Fruit fly (Drosophila melanogaster) whole organism, embryonic: Measurements from ENCODE around the gene Pcyt1.
A peak's percentile ranks its signal among the peaks of the same experiment; 100 is the strongest.

ENCODE experiments used
- Awh ChIP-seq: fragments of 200-800 bp; sonication (Bioruptor generic); IDR thresholded peaks from 2 replicates; pipeline ENCODE4, ENCODE4 v1.3.6; 2022; ENCODE audit warnings: missing biosample characterization, missing genetic modification characterization
- CG10209 ChIP-seq: fragments of 200-800 bp; sonication (Bioruptor generic); optimal IDR thresholded peaks from 3 replicates; lab custom pipeline; 2017; ENCODE audit warnings: missing biosample characterization, mild to moderate bottlenecking, missing genetic modification characterization, missing genetic modification reagents
- CG10274 ChIP-seq: fragments of 200-800 bp; sonication (Bioruptor generic); optimal IDR thresholded peaks from 3 replicates; lab custom pipeline; 2017; ENCODE audit warnings: missing biosample characterization, mild to moderate bottlenecking, missing genetic modification characterization
- CG10959 ChIP-seq: fragments of 200-800 bp; sonication (Bioruptor generic); IDR thresholded peaks from 2 replicates; pipeline ENCODE4 v1.3.6; 2022; ENCODE audit warnings: missing biosample characterization, missing genetic modification characterization
- CG12236 ChIP-seq: fragments of 200-800 bp; sonication (Bioruptor generic); optimal IDR thresholded peaks from 2 replicates; lab custom pipeline; 2016; ENCODE audit warnings: missing biosample characterization, missing genetic modification characterization
- CG12744 ChIP-seq: fragments of 200-800 bp; sonication (Bioruptor generic); optimal IDR thresholded peaks from 2 replicates; lab custom pipeline; 2016; ENCODE audit warnings: missing biosample characterization, missing genetic modification characterization
- CG14014 ChIP-seq: fragments of 200-800 bp; sonication (Bioruptor generic); IDR thresholded peaks from 2 replicates; pipeline ENCODE4 v1.3.6; 2022; ENCODE audit warnings: missing biosample characterization, missing genetic modification characterization
- CG14050 ChIP-seq: fragments of 200-800 bp; sonication (Bioruptor generic); IDR thresholded peaks from 3 replicates; pipeline ENCODE4 v1.3.6; 2022; ENCODE audit warnings: missing biosample characterization, missing genetic modification characterization
- CG15269 ChIP-seq: fragments of 200-800 bp; sonication (Bioruptor generic); optimal IDR thresholded peaks from 2 replicates; lab custom pipeline; 2018; ENCODE audit warnings: missing biosample characterization, mild to moderate bottlenecking, missing genetic modification characterization, moderate library complexity
- CG17361 ChIP-seq: fragments of 200-800 bp; sonication (Bioruptor generic); IDR thresholded peaks from 3 replicates; pipeline ENCODE4 v1.3.6; 2022; ENCODE audit warnings: missing biosample characterization, missing genetic modification characterization
- CG2712 ChIP-seq: fragments of 200-800 bp; optimal IDR thresholded peaks from 3 replicates; lab custom pipeline; 2019; ENCODE audit warnings: missing biosample characterization, mild to moderate bottlenecking, missing genetic modification characterization, moderate library complexity
- CG31441 ChIP-seq: fragments of 200-800 bp; sonication (Bioruptor generic); IDR thresholded peaks from 2 replicates; pipeline ENCODE4 v1.3.6; 2022; ENCODE audit warnings: missing biosample characterization, missing genetic modification characterization
- CG4404 ChIP-seq: fragments of 200-800 bp; sonication (Bioruptor generic); IDR thresholded peaks from 2 replicates; pipeline ENCODE4 v1.3.6; 2022; ENCODE audit warnings: missing biosample characterization, missing genetic modification characterization
- CG6254 ChIP-seq: fragments of 200-800 bp; sonication (Bioruptor generic); optimal IDR thresholded peaks from 3 replicates; lab custom pipeline; 2017; ENCODE audit warnings: mild to moderate bottlenecking, missing biosample characterization, missing genetic modification reagents, missing genetic modification characterization
- CG6854 ChIP-seq: fragments of 200-800 bp; sonication (Bioruptor generic); optimal IDR thresholded peaks from 3 replicates; lab custom pipeline; 2017; ENCODE audit warnings: missing biosample characterization, mild to moderate bottlenecking, missing genetic modification characterization
- CG8089 ChIP-seq: fragments of 200-800 bp; sonication (Bioruptor generic); optimal IDR thresholded peaks from 3 replicates; lab custom pipeline; 2016; ENCODE audit warnings: missing biosample characterization, missing genetic modification characterization
- CG8944 ChIP-seq: fragments of 200-800 bp; sonication (Bioruptor generic); optimal IDR thresholded peaks from 3 replicates; lab custom pipeline; 2016; ENCODE audit warnings: missing biosample characterization, missing genetic modification characterization
- CG9797 ChIP-seq: fragments of 200-800 bp; sonication (Bioruptor generic); optimal IDR thresholded peaks from 3 replicates; lab custom pipeline; 2018; ENCODE audit warnings: missing biosample characterization, mild to moderate bottlenecking, missing genetic modification characterization
- CHES-1-like ChIP-seq: fragments of 200-800 bp; sonication (Bioruptor generic); optimal IDR thresholded peaks from 2 replicates; lab custom pipeline; 2016; ENCODE audit warnings: missing biosample characterization, missing genetic modification characterization
- CTCF ChIP-seq: fragments of 200-800 bp; sonication (Bioruptor generic); optimal IDR thresholded peaks from 2 replicates; lab custom pipeline; 2017; ENCODE audit warnings: missing biosample characterization, mild to moderate bottlenecking, missing genetic modification characterization, moderate library complexity
- D19B ChIP-seq: fragments of 200-800 bp; sonication (Bioruptor generic); optimal IDR thresholded peaks from 2 replicates; lab custom pipeline; 2017; ENCODE audit warnings: missing biosample characterization, mild to moderate bottlenecking, missing genetic modification characterization
- E2f1 ChIP-seq: fragments of 200-800 bp; sonication (Bioruptor generic); IDR thresholded peaks from 2 replicates; pipeline ENCODE4 v1.3.6; 2022; ENCODE audit warnings: missing biosample characterization, missing genetic modification characterization
- Ets65A ChIP-seq: fragments of 200-800 bp; sonication (Bioruptor generic); peaks from one replicate; lab custom pipeline; 2016; ENCODE audit warnings: missing biosample characterization, missing genetic modification characterization
- H2.0 ChIP-seq: fragments of 200-800 bp; sonication (Bioruptor generic); IDR thresholded peaks from 2 replicates; pipeline ENCODE4 v1.3.6; 2022; ENCODE audit warnings: missing biosample characterization, missing genetic modification characterization
- Hand ChIP-seq: fragments of 200-800 bp; sonication (Bioruptor generic); optimal IDR thresholded peaks from 2 replicates; lab custom pipeline; 2017; ENCODE audit warnings: mild to moderate bottlenecking, missing biosample characterization, missing genetic modification reagents, missing genetic modification characterization
- Hsf ChIP-seq: fragments of 200-800 bp; sonication (Bioruptor generic); optimal IDR thresholded peaks from 3 replicates; lab custom pipeline; 2016; ENCODE audit warnings: missing biosample characterization, missing genetic modification characterization
- Lhr ChIP-seq: fragments of 200-800 bp; sonication (Bioruptor generic); optimal IDR thresholded peaks from 3 replicates; lab custom pipeline; 2017; ENCODE audit warnings: mild to moderate bottlenecking, missing biosample characterization, missing genetic modification reagents, missing genetic modification characterization
- NK7.1 ChIP-seq: fragments of 200-800 bp; sonication (Bioruptor generic); optimal IDR thresholded peaks from 3 replicates; lab custom pipeline; 2016; ENCODE audit warnings: missing biosample characterization, missing genetic modification characterization
- Nf-YB ChIP-seq: fragments of 200-800 bp; sonication (Bioruptor generic); optimal IDR thresholded peaks from 3 replicates; lab custom pipeline; 2019; ENCODE audit warnings: missing biosample characterization, mild to moderate bottlenecking, missing genetic modification characterization, moderate library complexity
- Ptx1 ChIP-seq: fragments of 200-800 bp; sonication (Bioruptor generic); IDR thresholded peaks from 2 replicates; pipeline ENCODE4 v1.3.6; 2022; ENCODE audit warnings: missing biosample characterization, missing genetic modification characterization
- Usf ChIP-seq: fragments of 200-800 bp; sonication (Bioruptor generic); optimal IDR thresholded peaks from 2 replicates; lab custom pipeline; 2017; ENCODE audit warnings: missing genotype, missing biosample characterization, missing genetic modification characterization
- ap ChIP-seq: fragments of 200-800 bp; sonication (Bioruptor generic); IDR thresholded peaks from 2 replicates; pipeline ENCODE4 v1.3.6; 2022; ENCODE audit warnings: missing biosample characterization, missing genetic modification characterization
- caup ChIP-seq: fragments of 200-800 bp; sonication (Bioruptor generic); optimal IDR thresholded peaks from 3 replicates; lab custom pipeline; 2017; ENCODE audit warnings: missing biosample characterization, mild to moderate bottlenecking, missing genetic modification characterization, moderate library complexity; ENCODE audit not compliant: severe bottlenecking
- chm ChIP-seq: fragments of 200-800 bp; sonication (Bioruptor generic); IDR thresholded peaks from 2 replicates; pipeline ENCODE4 v1.3.6; 2022; ENCODE audit warnings: missing biosample characterization, missing genetic modification characterization
- ci ChIP-seq: fragments of 200-800 bp; sonication (Bioruptor generic); IDR thresholded peaks from 3 replicates; pipeline ENCODE4 v1.3.6; 2022; ENCODE audit warnings: missing biosample characterization, missing genetic modification characterization
- dysf ChIP-seq: fragments of 200-800 bp; sonication (Bioruptor generic); IDR thresholded peaks from 3 replicates; pipeline ENCODE4 v1.3.6; 2022; ENCODE audit warnings: missing biosample characterization, missing genetic modification characterization
- ems ChIP-seq: fragments of 200-800 bp; sonication (Bioruptor generic); optimal IDR thresholded peaks from 3 replicates; lab custom pipeline; 2016; ENCODE audit warnings: missing biosample characterization, missing genetic modification characterization
- eve ChIP-seq, 2 experiments: fragments of >200 bp; optimal IDR thresholded peaks; 2 replicates each; lab custom pipeline; 2017; ENCODE audit warnings: missing biosample characterization in 2 of 2, missing genetic modification characterization in 2 of 2
- ftz-f1 ChIP-seq: fragments of 200-800 bp; sonication (Bioruptor generic); optimal IDR thresholded peaks from 2 replicates; lab custom pipeline; 2016; ENCODE audit warnings: missing biosample characterization, missing genetic modification characterization
- inv ChIP-seq: fragments of 200-800 bp; sonication (Bioruptor generic); IDR thresholded peaks from 2 replicates; pipeline ENCODE4 v1.3.6; 2022; ENCODE audit warnings: missing biosample characterization, missing genetic modification characterization; ENCODE audit not compliant: partially characterized antibody
- jing ChIP-seq: fragments of 200-800 bp; sonication (Bioruptor generic); optimal IDR thresholded peaks from 2 replicates; lab custom pipeline; 2018; ENCODE audit warnings: missing biosample characterization, mild to moderate bottlenecking, missing genetic modification characterization
- jumu ChIP-seq: fragments of 200-800 bp; sonication (Bioruptor generic); optimal IDR thresholded peaks from 3 replicates; lab custom pipeline; 2016; ENCODE audit warnings: missing biosample characterization, missing genetic modification characterization
- mirr ChIP-seq: fragments of 200-800 bp; sonication (Bioruptor generic); optimal IDR thresholded peaks from 3 replicates; lab custom pipeline; 2018; ENCODE audit warnings: missing biosample characterization, mild to moderate bottlenecking, missing genetic modification characterization
- nerfin-1 ChIP-seq: fragments of 200-800 bp; sonication (Bioruptor generic); optimal IDR thresholded peaks from 3 replicates; lab custom pipeline; 2019; ENCODE audit warnings: missing biosample characterization, mild to moderate bottlenecking, missing genetic modification characterization, moderate library complexity
- nerfin-2 ChIP-seq: fragments of 200-800 bp; sonication (Bioruptor generic); IDR thresholded peaks from 2 replicates; pipeline ENCODE4 v1.3.6; 2022; ENCODE audit warnings: missing biosample characterization, missing genetic modification characterization; ENCODE audit not compliant: partially characterized antibody
- phol ChIP-seq: fragments of 200-800 bp; sonication (Bioruptor generic); optimal IDR thresholded peaks from 3 replicates; lab custom pipeline; 2018; ENCODE audit warnings: missing biosample characterization, mild to moderate bottlenecking, missing genetic modification characterization, moderate library complexity
- prd ChIP-seq, 3 experiments: fragments of >200 bp in 2 of 3; fragments of 200-800 bp in 1 of 3; sonication (Bioruptor generic) in 1 of 3; optimal IDR thresholded peaks in 2 of 3; IDR thresholded peaks in 1 of 3; 2 replicates in 2 of 3; 3 replicates in 1 of 3; pipeline versions ENCODE4 v1.3.6 to Lab custom; 2017 to 2022; ENCODE audit warnings: missing biosample characterization in 1 of 3, missing genetic modification characterization in 1 of 3
- row ChIP-seq: fragments of 200-800 bp; sonication (Bioruptor generic); IDR thresholded peaks from 3 replicates; pipeline ENCODE4 v1.3.6; 2022; ENCODE audit warnings: missing biosample characterization, missing genetic modification characterization
- shn ChIP-seq: fragments of 200-800 bp; sonication (Bioruptor generic); optimal IDR thresholded peaks from 3 replicates; lab custom pipeline; 2016; ENCODE audit warnings: missing biosample characterization, missing genetic modification characterization
- sug ChIP-seq: fragments of 200-800 bp; optimal IDR thresholded peaks from 2 replicates; lab custom pipeline; 2019; ENCODE audit warnings: missing biosample characterization, mild to moderate bottlenecking, missing genetic modification characterization, moderate library complexity

Gene Pcyt1

dm6 chr3L:1580821-1581220 is 34.9 kb downstream of the Pcyt1 start:
- TF ChIP-seq Ets65A (GFP tag; lab: Kevin White, UChicago) (peak; percentile 9), CTCF (no peak), CG10274 (GFP tag; lab: Kevin White, UChicago) (peak; percentile 90), ems (no peak), eve (GFP tag; optimal IDR thresholded peaks at IDR 0.05; lab: Kevin White, UChicago) (peak in 1 of 2 experiments; percentile 78)

- no peak for TF ChIP-seq CG10959 (GFP tag; lab: Robert Waterston, UW)
- TF ChIP-seq jumu (GFP tag; lab: Kevin White, UChicago): peak; percentile 41
- TF ChIP-seq Ptx1 (GFP tag; lab: Robert Waterston, UW): peak; percentile 66
- TF ChIP-seq CG17361 (GFP tag; lab: Robert Waterston, UW): peak; percentile 50; the same call in 1 of the 3 replicates
- TF ChIP-seq inv: no peak
- peak; percentile 48 for TF ChIP-seq CG12744 (GFP tag; lab: Kevin White, UChicago)
- peak; percentile 68 for TF ChIP-seq row (GFP tag; lab: Robert Waterston, UW)
- TF ChIP-seq CG2712 (tag; lab: Kevin White, UChicago): peak; percentile 80
- TF ChIP-seq phol (tag; lab: Kevin White, UChicago): no peak
- peak; percentile 72 for TF ChIP-seq CG4404 (GFP tag; lab: Robert Waterston, UW)
- TF ChIP-seq nerfin-2: no peak
- TF ChIP-seq CG10209 (GFP tag; lab: Kevin White, UChicago): peak; percentile 69
- no peak for TF ChIP-seq caup
- TF ChIP-seq NK7.1: peak; percentile 14
- no peak for TF ChIP-seq mirr (GFP tag; lab: Kevin White, UChicago)
- peak in 1 of 2 experiments; percentile 87 for TF ChIP-seq eve (GFP tag; optimal IDR thresholded peaks at IDR 0.05; lab: Kevin White, UChicago)
- peak; percentile 17 for TF ChIP-seq Lhr (GFP tag; lab: Kevin White, UChicago)
- TF ChIP-seq jing (GFP tag; lab: Kevin White, UChicago): peak; percentile 63
- peak; percentile 59 for TF ChIP-seq ap (GFP tag; lab: Robert Waterston, UW)
- TF ChIP-seq CG14014 (GFP tag; lab: Robert Waterston, UW): peak; percentile 48; the same call in 1 of the 2 replicates
- TF ChIP-seq CG8089 (GFP tag; lab: Kevin White, UChicago): peak; percentile 38
- peak; percentile 60 for TF ChIP-seq CG12236 (GFP tag; lab: Kevin White, UChicago)
- no peak for TF ChIP-seq ftz-f1 (GFP tag; lab: Kevin White, UChicago)
- TF ChIP-seq CG6254 (GFP tag; lab: Kevin White, UChicago): peak; percentile 30
- TF ChIP-seq Awh (GFP tag; lab: Robert Waterston, UW): peak; percentile 70; the same call in 1 of the 2 replicates
- TF ChIP-seq CG31441 (GFP tag; lab: Robert Waterston, UW): peak; percentile 77
- peak; percentile 85 for TF ChIP-seq ci
- no peak for TF ChIP-seq sug (tag; lab: Kevin White, UChicago)
- TF ChIP-seq CG9797 (GFP tag; lab: Kevin White, UChicago): no peak
- peak; percentile 11 for TF ChIP-seq Usf (GFP tag; lab: Kevin White, UChicago)
- TF ChIP-seq shn (GFP tag; lab: Kevin White, UChicago): peak; percentile 12
- no peak for TF ChIP-seq D19B (GFP tag; lab: Kevin White, UChicago)
- no peak for TF ChIP-seq chm (GFP tag; lab: Robert Waterston, UW)
- TF ChIP-seq Nf-YB: peak; percentile 33
- TF ChIP-seq Hand (GFP tag; lab: Kevin White, UChicago): no peak
- peak; percentile 62; the same call in 2 of the 3 replicates for TF ChIP-seq dysf (GFP tag; lab: Robert Waterston, UW)
- TF ChIP-seq Hsf (GFP tag; lab: Kevin White, UChicago): peak; percentile 69
- TF ChIP-seq CG15269 (tag; lab: Kevin White, UChicago): peak; percentile 63
- TF ChIP-seq H2.0 (GFP tag; lab: Robert Waterston, UW): peak; percentile 57
- TF ChIP-seq CG6854 (GFP tag; lab: Kevin White, UChicago): no peak
- TF ChIP-seq CHES-1-like (GFP tag; lab: Kevin White, UChicago): peak; percentile 42
- peak; percentile 34; the same call in 1 of the 2 replicates for TF ChIP-seq E2f1 (GFP tag; lab: Robert Waterston, UW)
- peak; percentile 64; the same call in 2 of the 3 replicates for TF ChIP-seq CG14050 (GFP tag; lab: Robert Waterston, UW)
- TF ChIP-seq nerfin-1 (tag; lab: Kevin White, UChicago): peak; percentile 21
- TF ChIP-seq prd (optimal IDR thresholded peaks at IDR 0.05; lab: Kevin White, UChicago): no peak
- peak; percentile 86 for TF ChIP-seq prd (GFP tag; IDR thresholded peaks at IDR 0.05; lab: Robert Waterston, UW)
- peak; percentile 53 for TF ChIP-seq CG8944
Measured at dm6 chr3L:1584003-1584402, 38.1 kb downstream of the Pcyt1 start.
